Worm (Caenorhabditis elegans) whole organism, L4 larva: Measurements from ENCODE around the gene Y54G2A.10.

Experiments
- D1046.2 ChIP-seq: fragments of 200-800 bp; sonication (Bioruptor generic); IDR thresholded peaks from 2 replicates; pipeline ENCODE4 v1.3.6; 2022; ENCODE audit warnings: missing genetic modification characterization, missing compliant biosample characterization
- F26F4.8 ChIP-seq: fragments of 200-800 bp; sonication (Bioruptor generic); conservative IDR thresholded peaks from 2 replicates; pipeline ENCODE4 v1.3.6; 2022; ENCODE audit warnings: missing genetic modification characterization, missing compliant biosample characterization
- F37D6.2 ChIP-seq: sonication (generic microtip); optimal IDR thresholded peaks from 2 replicates; lab custom pipeline; 2016; ENCODE audit warnings: mild to moderate bottlenecking, missing genetic modification characterization, missing compliant biosample characterization
- R02D3.7 ChIP-seq: fragments of 150-350 bp; sonication (generic microtip); optimal IDR thresholded peaks from 3 replicates; lab custom pipeline; 2014; ENCODE audit warnings: missing biosample characterization, missing genetic modification characterization
- T20F7.1 ChIP-seq: fragments of 200-800 bp; sonication (Bioruptor generic); optimal IDR thresholded peaks from 2 replicates; lab custom pipeline; 2018; ENCODE audit warnings: mild to moderate bottlenecking, missing genetic modification characterization, missing compliant biosample characterization
- T26A8.4 ChIP-seq: fragments of 200-800 bp; sonication (Bioruptor generic); IDR thresholded peaks from 2 replicates; pipeline ENCODE4 v1.3.6; 2022; ENCODE audit warnings: missing genetic modification characterization, missing compliant biosample characterization
- Y105C5A.15 ChIP-seq: fragments of 200-800 bp; sonication (Bioruptor generic); IDR thresholded peaks from 2 replicates; pipeline ENCODE4 v1.3.6; 2022; ENCODE audit warnings: missing genetic modification characterization, missing compliant biosample characterization
- Y5F2A.4 ChIP-seq: fragments of 200-800 bp; sonication (Bioruptor generic); optimal IDR thresholded peaks from 2 replicates; lab custom pipeline; 2018; ENCODE audit warnings: mild to moderate bottlenecking, missing genetic modification characterization, missing compliant biosample characterization
- ZK337.2 ChIP-seq: fragments of 200-800 bp; sonication (Bioruptor generic); IDR thresholded peaks from 2 replicates; pipeline ENCODE4 v1.3.6; 2022; ENCODE audit warnings: missing genetic modification reagents, missing genetic modification characterization, missing compliant biosample characterization
- ZK546.5 ChIP-seq, 2 experiments: sonication (generic microtip); optimal IDR thresholded peaks; 2 replicates each; lab custom pipeline; 2017; ENCODE audit warnings: missing biosample characterization in 2 of 2, missing genetic modification characterization in 2 of 2
- aha-1 ChIP-seq: fragments of 150-350 bp; peaks from one replicate; lab custom pipeline; 2014; ENCODE audit warnings: missing biosample characterization, missing genetic modification characterization
- ama-1 ChIP-seq: fragments of 150-350 bp; optimal IDR thresholded peaks from 2 replicates; lab custom pipeline; 2014; ENCODE audit warnings: inconsistent platforms, mixed read lengths
- arid-1 ChIP-seq: fragments of 200-800 bp; sonication (Bioruptor generic); conservative IDR thresholded peaks from 2 replicates; pipeline ENCODE4 v1.3.6; 2022; ENCODE audit warnings: missing genetic modification reagents, missing genetic modification characterization, missing compliant biosample characterization
- ceh-28 ChIP-seq: fragments of 150-350 bp; optimal IDR thresholded peaks from 2 replicates; lab custom pipeline; 2014; ENCODE audit warnings: missing biosample characterization, missing genetic modification reagents, missing genetic modification characterization
- ceh-62 ChIP-seq: sonication (generic microtip); optimal IDR thresholded peaks from 2 replicates; lab custom pipeline; 2017; ENCODE audit warnings: missing biosample characterization, missing genetic modification characterization
- daf-12 ChIP-seq: fragments of 150-350 bp; optimal IDR thresholded peaks from 2 replicates; lab custom pipeline; 2014; ENCODE audit warnings: missing biosample characterization, missing genetic modification reagents, missing genetic modification characterization
- dmd-6 ChIP-seq: fragments of 200-800 bp; sonication (Bioruptor generic); IDR thresholded peaks from 2 replicates; pipeline ENCODE4 v1.3.6; 2022; ENCODE audit warnings: missing genetic modification reagents, missing genetic modification characterization, missing compliant biosample characterization
- dmd-8 ChIP-seq: fragments of 200-800 bp; sonication (Bioruptor generic); IDR thresholded peaks from 2 replicates; pipeline ENCODE4 v1.3.6; 2022; ENCODE audit warnings: missing genetic modification characterization, missing compliant biosample characterization
- duxl-1 ChIP-seq: sonication (generic microtip); optimal IDR thresholded peaks from 2 replicates; lab custom pipeline; 2016; ENCODE audit warnings: mild to moderate bottlenecking, missing genetic modification characterization, moderate library complexity, missing compliant biosample characterization; ENCODE audit not compliant: poor library complexity
- egl-27 ChIP-seq: sonication (generic microtip); optimal IDR thresholded peaks from 3 replicates; lab custom pipeline; 2017; ENCODE audit warnings: missing biosample characterization, missing genetic modification reagents, missing genetic modification characterization
- gei-8 ChIP-seq: fragments of 200-800 bp; sonication (Bioruptor generic); optimal IDR thresholded peaks from 2 replicates; lab custom pipeline; 2018; ENCODE audit warnings: mild to moderate bottlenecking, missing genetic modification characterization, missing compliant biosample characterization
- hif-1 ChIP-seq, 2 experiments: sonication (generic microtip); optimal IDR thresholded peaks; 2 replicates each; lab custom pipeline; 2016 to 2017; ENCODE audit warnings: missing compliant biosample characterization in 2 of 2, missing genetic modification characterization in 2 of 2, missing genetic modification reagents in 2 of 2, missing genotype in 2 of 2, mild to moderate bottlenecking in 1 of 2
- hlh-11 ChIP-seq: fragments of 200-800 bp; sonication (Bioruptor generic); optimal IDR thresholded peaks from 2 replicates; lab custom pipeline; 2018; ENCODE audit warnings: mild to moderate bottlenecking, missing genetic modification characterization, missing compliant biosample characterization
- hmg-1.1 ChIP-seq: fragments of 200-800 bp; sonication (Bioruptor generic); IDR thresholded peaks from 2 replicates; pipeline ENCODE4 v1.3.6; 2022; ENCODE audit warnings: missing genetic modification reagents, missing genetic modification characterization, missing compliant biosample characterization
- jun-1 ChIP-seq: fragments of 150-350 bp; optimal IDR thresholded peaks from 2 replicates; lab custom pipeline; 2014; ENCODE audit warnings: missing biosample characterization, missing genetic modification reagents, missing genetic modification characterization
- lim-7 ChIP-seq: fragments of 200-800 bp; sonication (Bioruptor generic); IDR thresholded peaks from 2 replicates; pipeline ENCODE4 v1.3.6; 2022; ENCODE audit warnings: missing genetic modification characterization, missing compliant biosample characterization
- lin-13 ChIP-seq: fragments of 150-350 bp; optimal IDR thresholded peaks from 2 replicates; lab custom pipeline; 2014; ENCODE audit warnings: missing biosample characterization, missing genetic modification reagents, missing genetic modification characterization
- lin-38 ChIP-seq: fragments of 200-800 bp; sonication (Bioruptor generic); IDR thresholded peaks from 2 replicates; pipeline ENCODE4 v1.3.6; 2022; ENCODE audit warnings: missing genetic modification reagents, missing genetic modification characterization, missing compliant biosample characterization
- lin-39 ChIP-seq: fragments of 150-350 bp; optimal IDR thresholded peaks from 2 replicates; lab custom pipeline; 2014; ENCODE audit warnings: missing biosample characterization, missing genetic modification reagents, missing genetic modification characterization
- madf-9 ChIP-seq: fragments of 200-800 bp; sonication (Bioruptor generic); conservative IDR thresholded peaks from 2 replicates; pipeline ENCODE4 v1.3.6; 2022; ENCODE audit warnings: missing genetic modification reagents, missing genetic modification characterization, missing compliant biosample characterization
- mdt-29 ChIP-seq: fragments of 200-800 bp; sonication (Bioruptor generic); IDR thresholded peaks from 2 replicates; pipeline ENCODE4 v1.3.6; 2022; ENCODE audit warnings: missing genetic modification reagents, missing genetic modification characterization, missing compliant biosample characterization
- mxl-2 ChIP-seq: fragments of 200-800 bp; sonication (Bioruptor generic); conservative IDR thresholded peaks from 2 replicates; pipeline ENCODE4 v1.3.6; 2022; ENCODE audit warnings: missing genetic modification reagents, missing genetic modification characterization, missing compliant biosample characterization
- mxl-3 ChIP-seq: fragments of 200-800 bp; sonication (Bioruptor generic); optimal IDR thresholded peaks from 2 replicates; lab custom pipeline; 2018; ENCODE audit warnings: mild to moderate bottlenecking, missing genetic modification characterization, missing compliant biosample characterization
- nhr-10 ChIP-seq: fragments of 150-350 bp; optimal IDR thresholded peaks from 2 replicates; lab custom pipeline; 2014; ENCODE audit warnings: missing biosample characterization, missing genetic modification characterization
- nhr-111 ChIP-seq: fragments of 200-800 bp; sonication (Bioruptor generic); optimal IDR thresholded peaks from 2 replicates; lab custom pipeline; 2018; ENCODE audit warnings: mild to moderate bottlenecking, missing genetic modification characterization, missing compliant biosample characterization
- nhr-237 ChIP-seq: sonication (generic microtip); optimal IDR thresholded peaks from 2 replicates; lab custom pipeline; 2017; ENCODE audit warnings: missing biosample characterization, missing genetic modification characterization
- nhr-28 ChIP-seq: fragments of 150-350 bp; optimal IDR thresholded peaks from 2 replicates; lab custom pipeline; 2014; ENCODE audit warnings: missing biosample characterization, missing genetic modification characterization
- nhr-42 ChIP-seq: fragments of 200-800 bp; sonication (Bioruptor generic); IDR thresholded peaks from 2 replicates; pipeline ENCODE4 v1.3.6; 2022; ENCODE audit warnings: missing genetic modification characterization, missing compliant biosample characterization
- nhr-6 ChIP-seq: fragments of 150-350 bp; optimal IDR thresholded peaks from 2 replicates; lab custom pipeline; 2014; ENCODE audit warnings: missing biosample characterization, missing genetic modification characterization
- nhr-77 ChIP-seq: fragments of 150-350 bp; optimal IDR thresholded peaks from 2 replicates; lab custom pipeline; 2014; ENCODE audit warnings: missing biosample characterization, missing genetic modification characterization
- pqm-1 ChIP-seq: sonication (generic microtip); optimal IDR thresholded peaks from 2 replicates; lab custom pipeline; 2017; ENCODE audit warnings: missing biosample characterization, missing genetic modification characterization
- rbr-2 ChIP-seq: sonication (generic microtip); optimal IDR thresholded peaks from 2 replicates; lab custom pipeline; 2016; ENCODE audit warnings: missing genotype, missing genetic modification characterization, missing compliant biosample characterization
- sdz-12 ChIP-seq: fragments of 200-800 bp; sonication (Bioruptor generic); optimal IDR thresholded peaks from 2 replicates; lab custom pipeline; 2018; ENCODE audit warnings: mild to moderate bottlenecking, missing genetic modification characterization, missing compliant biosample characterization
- snpc-4 ChIP-seq: fragments of 150-350 bp; optimal IDR thresholded peaks from 2 replicates; lab custom pipeline; 2014; ENCODE audit warnings: missing biosample characterization, missing genetic modification characterization
- spr-1 ChIP-seq: sonication (generic microtip); optimal IDR thresholded peaks from 2 replicates; lab custom pipeline; 2016; ENCODE audit warnings: mild to moderate bottlenecking, missing genetic modification characterization, missing compliant biosample characterization
- tag-97 ChIP-seq: fragments of 200-800 bp; sonication (Bioruptor generic); IDR thresholded peaks from 2 replicates; pipeline ENCODE4 v1.3.6; 2022; ENCODE audit warnings: missing genetic modification characterization, missing compliant biosample characterization
- unc-130 ChIP-seq: sonication (generic microtip); optimal IDR thresholded peaks from 2 replicates; lab custom pipeline; 2016; ENCODE audit warnings: missing genetic modification reagents, missing genetic modification characterization, missing compliant biosample characterization
- unc-39 ChIP-seq: sonication (generic microtip); optimal IDR thresholded peaks from 2 replicates; lab custom pipeline; 2017; ENCODE audit warnings: missing biosample characterization, missing genetic modification characterization
- unc-62 ChIP-seq, 3 experiments: fragments of 150-350 bp in 1 of 3; sonication (generic microtip); optimal IDR thresholded peaks in 2 of 3; peaks in 1 of 3; 1 replicate in 1 of 3; 2 replicates in 2 of 3; lab custom pipeline; 2014 to 2017; ENCODE audit warnings: missing biosample characterization in 3 of 3, missing genetic modification characterization in 3 of 3, missing genetic modification reagents in 3 of 3, missing genotype in 1 of 3
- vab-7 ChIP-seq: fragments of 200-800 bp; sonication (Bioruptor generic); IDR thresholded peaks from 2 replicates; pipeline ENCODE4 v1.3.6; 2022; ENCODE audit warnings: missing genetic modification reagents, missing genetic modification characterization, missing compliant biosample characterization
- zag-1 ChIP-seq: fragments of 150-350 bp; optimal IDR thresholded peaks from 2 replicates; lab custom pipeline; 2014; ENCODE audit warnings: missing biosample characterization, missing genetic modification characterization
- zfp-3 ChIP-seq: fragments of 200-800 bp; sonication (Bioruptor generic); conservative IDR thresholded peaks from 2 replicates; pipeline ENCODE4 v1.3.6; 2022; ENCODE audit warnings: missing genetic modification reagents, missing genetic modification characterization, missing compliant biosample characterization
- zip-11 ChIP-seq: fragments of 200-800 bp; sonication (Bioruptor generic); IDR thresholded peaks from 2 replicates; pipeline ENCODE4 v1.3.6; 2022; ENCODE audit warnings: missing genetic modification characterization, missing compliant biosample characterization

Y54G2A.10 gene

ce11 chrIV:2801004-2801403, 1.5 kb downstream of the Y54G2A.10 start (continued):
- TF ChIP-seq ZK337.2 (GFP tag; lab: Robert Waterston, UW), result no peak
- peak; percentile 20 for TF ChIP-seq Y5F2A.4 (GFP tag; lab: Kevin White, UChicago)
- no peak for TF ChIP-seq ceh-62 (tag; lab: Kevin White, UChicago)
- no peak for TF ChIP-seq T20F7.1 (GFP tag; lab: Kevin White, UChicago)
- TF ChIP-seq pqm-1 (tag; lab: Kevin White, UChicago), result no peak
- TF ChIP-seq hif-1 (tag; optimal IDR thresholded peaks at IDR 0.05; lab: Kevin White, UChicago), result no peak
- TF ChIP-seq lin-38 (GFP tag; lab: Robert Waterston, UW), result peak; percentile 73
- no peak for TF ChIP-seq mxl-2 (GFP tag; lab: Robert Waterston, UW)
- no peak for TF ChIP-seq sdz-12 (GFP tag; lab: Kevin White, UChicago)
- peak; percentile 17 for TF ChIP-seq mxl-3 (GFP tag; lab: Kevin White, UChicago)
- peak; percentile 81 for TF ChIP-seq aha-1 (tag; lab: Kevin White, UChicago)
- TF ChIP-seq ama-1, result no peak
- TF ChIP-seq mdt-29 (GFP tag; lab: Robert Waterston, UW), result peak; percentile 66
- no peak for TF ChIP-seq nhr-10 (tag; lab: Kevin White, UChicago)
- no peak for TF ChIP-seq snpc-4
- no peak for TF ChIP-seq Y105C5A.15
- TF ChIP-seq spr-1 (tag; lab: Kevin White, UChicago), result peak; percentile 26
- TF ChIP-seq nhr-28 (tag; lab: Kevin White, UChicago), result no peak
- no peak for TF ChIP-seq nhr-42 (GFP tag; lab: Robert Waterston, UW)
- TF ChIP-seq gei-8 (GFP tag; lab: Kevin White, UChicago), result peak; percentile 44
- TF ChIP-seq duxl-1 (tag; lab: Kevin White, UChicago), result peak; percentile 49
- peak; percentile 78 for TF ChIP-seq lim-7 (GFP tag; lab: Robert Waterston, UW)
- no peak for TF ChIP-seq R02D3.7 (tag; lab: Kevin White, UChicago)
- TF ChIP-seq madf-9 (GFP tag; lab: Robert Waterston, UW), result no peak; the same call in 1 of the 2 replicates
- TF ChIP-seq zag-1 (tag; lab: Kevin White, UChicago), result no peak
- TF ChIP-seq ZK546.5 (tag; optimal IDR thresholded peaks at IDR 0.05; lab: Kevin White, UChicago), result no peak
- TF ChIP-seq nhr-77 (tag; lab: Kevin White, UChicago), result no peak
- no peak for TF ChIP-seq rbr-2 (tag; lab: Kevin White, UChicago)
- TF ChIP-seq nhr-6 (tag; lab: Kevin White, UChicago), result no peak
- TF ChIP-seq D1046.2, result no peak
- TF ChIP-seq ceh-28, result no peak
- TF ChIP-seq daf-12 (tag; lab: Kevin White, UChicago), result no peak
- TF ChIP-seq unc-130, result no peak
- no peak for TF ChIP-seq unc-62 (GFP tag; optimal IDR thresholded peaks at IDR 0.05 in 1 of 2; lab: Kevin White, UChicago)
- no peak for TF ChIP-seq unc-62 (tag; optimal IDR thresholded peaks at IDR 0.05; lab: Kevin White, UChicago)
- peak; percentile 75 for TF ChIP-seq dmd-8 (GFP tag; lab: Robert Waterston, UW)
- TF ChIP-seq tag-97, result no peak
- no peak for TF ChIP-seq lin-39 (tag; lab: Kevin White, UChicago)
- peak; percentile 36; the same call in 1 of the 2 replicates for TF ChIP-seq dmd-6 (GFP tag; lab: Robert Waterston, UW)
- TF ChIP-seq zip-11 (GFP tag; lab: Robert Waterston, UW), result no peak
- TF ChIP-seq nhr-237, result no peak
- no peak for TF ChIP-seq nhr-111
- no peak for TF ChIP-seq F37D6.2 (tag; lab: Kevin White, UChicago)
- no peak for TF ChIP-seq jun-1 (tag; lab: Kevin White, UChicago)
- TF ChIP-seq arid-1 (GFP tag; lab: Robert Waterston, UW), result peak; percentile 69
- TF ChIP-seq hmg-1.1 (GFP tag; lab: Robert Waterston, UW), result peak; percentile 47; the same call in 1 of the 2 replicates
- TF ChIP-seq zfp-3 (GFP tag; lab: Robert Waterston, UW), result peak; percentile 72; the same call in 1 of the 2 replicates
- TF ChIP-seq egl-27, result no peak
- peak; percentile 85 for TF ChIP-seq vab-7
- TF ChIP-seq unc-39 (tag; lab: Kevin White, UChicago), result no peak
- TF ChIP-seq hlh-11, result peak; percentile 12
- TF ChIP-seq T26A8.4 (GFP tag; lab: Robert Waterston, UW), result no peak; the same call in 1 of the 2 replicates
- TF ChIP-seq lin-13 (GFP tag; lab: Kevin White, UChicago), result peak; percentile 70
- TF ChIP-seq F26F4.8, result peak; percentile 89
